Worm (Caenorhabditis elegans): ENCODE measurements around the gene sbt-1.

sbt-1 gene

DNA sequence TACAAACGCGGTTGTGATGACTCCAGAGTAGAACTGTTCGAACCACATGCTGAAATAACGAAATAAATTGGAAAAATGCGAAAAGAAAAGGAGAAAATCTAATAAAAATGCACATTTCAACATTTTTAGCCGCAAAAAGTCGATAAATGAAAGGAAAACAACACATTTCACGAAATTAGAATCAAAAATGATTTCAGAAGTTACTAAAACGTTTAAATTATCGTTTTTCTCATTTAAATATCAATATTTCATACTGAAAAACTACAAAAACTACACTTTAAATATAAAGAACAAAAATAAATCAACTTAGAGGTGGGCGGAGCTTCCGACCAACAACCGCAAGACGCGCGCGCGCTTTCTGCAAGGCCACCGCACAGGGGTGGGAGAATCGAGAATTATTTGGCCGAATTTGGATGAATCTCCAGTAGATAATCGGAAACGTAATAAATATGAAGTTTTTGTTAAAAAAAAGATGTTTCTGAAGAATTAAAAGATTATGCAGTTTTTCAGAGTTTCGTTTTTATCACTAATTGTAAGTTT, 23.2 kb upstream of the sbt-1 start, which contains the start of gene ndua-1 (continued):
- TF ChIP-seq T23F11.4 (GFP tag; optimal IDR thresholded peaks at IDR 0.05) (no peak), ztf-16 (tag; optimal IDR thresholded peaks at IDR 0.05) (peak; percentile 20), lin-11 (tag; optimal IDR thresholded peaks at IDR 0.05) (no peak), elt-2 (tag; optimal IDR thresholded peaks at IDR 0.05) (peak; percentile 9), Y22D7AL.16 (tag; optimal IDR thresholded peaks at IDR 0.05) (peak; percentile 31), nfya-1 (tag; optimal IDR thresholded peaks at IDR 0.05) (peak; percentile 37), C38D4.7 (GFP tag; optimal IDR thresholded peaks at IDR 0.05) (no peak), sox-2 (GFP tag; IDR thresholded peaks at IDR 0.05) (no peak), odd-2 (tag; optimal IDR thresholded peaks at IDR 0.05) (no peak), elt-4 (tag; optimal IDR thresholded peaks at IDR 0.05) (no peak), ceh-31 (tag; optimal IDR thresholded peaks at IDR 0.05) (peak; percentile 52), dmd-4 (tag; optimal IDR thresholded peaks at IDR 0.05; ENCODE audit: borderline replicate concordance) (no peak), nhr-11 (tag; optimal IDR thresholded peaks at IDR 0.05) (no peak), ahr-1 (tag; optimal IDR thresholded peaks at IDR 0.05) (no peak), unc-86 (tag; optimal IDR thresholded peaks at IDR 0.05) (no peak), dve-1 (tag; optimal IDR thresholded peaks at IDR 0.05) (no peak), rnt-1 (tag; optimal IDR thresholded peaks at IDR 0.05) (no peak), pag-3 (tag; optimal IDR thresholded peaks at IDR 0.05; ENCODE audit: borderline replicate concordance) (no peak), gmeb-2 (tag; optimal IDR thresholded peaks at IDR 0.05) (no peak), ceh-24 (tag; optimal IDR thresholded peaks at IDR 0.05) (no peak), ceh-22 (tag; optimal IDR thresholded peaks at IDR 0.05) (no peak), unc-3 (GFP tag; conservative IDR thresholded peaks at IDR 0.05) (no peak), unc-3 (tag; optimal IDR thresholded peaks at IDR 0.05) (no peak), ceh-9 (tag; optimal IDR thresholded peaks at IDR 0.05) (no peak), hlh-30 (tag; optimal IDR thresholded peaks at IDR 0.05; ENCODE audit: insufficient read depth) (no peak), ceh-30 (tag; optimal IDR thresholded peaks at IDR 0.05) (no peak), unc-55 (GFP tag; optimal IDR thresholded peaks at IDR 0.05) (no peak), fax-1 (tag; optimal IDR thresholded peaks at IDR 0.05) (no peak)

DNA sequence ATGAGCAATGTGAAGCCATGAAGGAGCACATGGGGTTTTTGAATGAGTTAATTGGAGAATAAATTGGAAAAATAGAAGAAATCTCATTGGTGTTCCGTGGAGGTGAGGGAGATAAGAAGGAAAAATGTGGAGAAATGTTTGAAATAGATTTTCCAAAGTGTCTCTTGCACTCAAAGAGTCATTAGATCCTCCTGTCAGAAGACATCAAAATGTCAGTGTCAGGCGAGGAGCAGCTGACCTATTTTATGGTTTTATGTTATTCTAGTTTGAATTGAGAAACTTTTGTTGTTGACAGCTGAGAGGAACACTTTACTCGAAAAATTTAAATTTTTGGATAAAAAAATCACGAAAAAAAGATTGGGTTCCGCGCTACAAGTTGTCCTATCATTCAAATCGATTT, 21.9 kb upstream of the sbt-1 start, which contains the start of gene clec-264:
TSS of gene clec-264 (minus strand) at position 122 of the 400 bp plus-strand sequence.
- TF ChIP-seq ceh-30 (tag; optimal IDR thresholded peaks at IDR 0.05) (no peak), odd-2 (tag; optimal IDR thresholded peaks at IDR 0.05) (no peak), unc-55 (GFP tag; optimal IDR thresholded peaks at IDR 0.05) (peak; percentile 77), elt-2 (tag; optimal IDR thresholded peaks at IDR 0.05) (no peak), ceh-48 (tag; optimal IDR thresholded peaks at IDR 0.05) (no peak)

ce11 chrV:20847743-20848229, 19.1 kb upstream of the sbt-1 start:
- TF ChIP-seq hlh-15 (tag; optimal IDR thresholded peaks at IDR 0.05) (no peak), ama-1 (optimal IDR thresholded peaks at IDR 0.05) (peak; percentile 27)

DNA sequence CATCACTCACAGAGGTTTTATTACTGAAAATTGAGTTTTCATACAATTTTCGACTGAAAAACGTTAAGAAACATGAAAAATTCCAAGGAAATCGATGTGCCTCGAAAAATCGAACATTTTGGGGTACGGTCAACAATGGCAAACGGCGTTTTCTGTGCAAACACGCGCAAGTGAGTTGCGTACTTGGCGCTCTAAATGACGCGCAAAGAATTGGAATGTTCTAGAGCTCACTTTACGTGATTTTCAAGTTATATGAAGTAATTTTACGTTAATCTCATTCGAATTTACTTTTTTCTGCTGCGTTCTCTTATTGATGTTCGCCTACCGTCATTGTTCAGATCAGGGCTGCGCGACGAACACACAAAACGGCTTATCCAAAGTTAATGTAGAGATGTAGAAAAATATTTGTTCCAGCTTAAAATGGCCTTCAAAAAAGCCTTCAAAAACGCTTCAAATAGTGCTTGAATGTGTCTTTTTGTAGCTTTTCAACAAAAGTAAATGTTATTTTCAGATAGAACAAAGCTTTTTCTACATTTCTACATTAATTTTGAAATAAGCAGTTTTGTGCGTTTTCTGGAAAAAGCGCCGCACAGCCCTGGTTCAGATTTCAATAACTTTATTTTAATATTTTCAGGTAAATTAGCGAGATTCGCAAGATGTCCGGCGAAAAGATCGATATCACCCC, 17.0 kb upstream of the sbt-1 start, which contains the start of the genes F31D4.2 and fkb-6:
TSS of gene F31D4.2 (minus strand) at position 23 of the 685 bp plus-strand sequence.
TSS of gene fkb-6 (plus strand) at position 635 of the 685 bp plus-strand sequence.
- TF ChIP-seq hlh-30 (tag; optimal IDR thresholded peaks at IDR 0.05; ENCODE audit: insufficient read depth) (peak; percentile 22), pat-9 (tag; optimal IDR thresholded peaks at IDR 0.05) (no peak), ceh-34 (tag; optimal IDR thresholded peaks at IDR 0.05) (peak; percentile 27), pha-2 (tag; optimal IDR thresholded peaks at IDR 0.05) (peak; percentile 4), unc-55 (GFP tag; optimal IDR thresholded peaks at IDR 0.05) (peak; percentile 63), ceh-31 (tag; optimal IDR thresholded peaks at IDR 0.05) (peak; percentile 9), elt-2 (tag; optimal IDR thresholded peaks at IDR 0.05) (no peak), sox-2 (GFP tag; IDR thresholded peaks at IDR 0.05) (peak; percentile 1; the same call in 1 of the 2 replicates), dve-1 (tag; optimal IDR thresholded peaks at IDR 0.05) (peak; percentile 42), ceh-24 (tag; optimal IDR thresholded peaks at IDR 0.05) (no peak), pax-1 (tag; optimal IDR thresholded peaks at IDR 0.05) (peak; percentile 8), K02D7.2 (tag; optimal IDR thresholded peaks at IDR 0.05) (no peak), ceh-48 (tag; optimal IDR thresholded peaks at IDR 0.05) (peak; percentile 89), ceh-14 (tag; optimal IDR thresholded peaks at IDR 0.05) (no peak), nfya-1 (tag; optimal IDR thresholded peaks at IDR 0.05) (peak; percentile 81), unc-86 (tag; optimal IDR thresholded peaks at IDR 0.05) (peak; percentile 3), tbx-2 (tag; optimal IDR thresholded peaks at IDR 0.05) (peak; percentile 53), unc-42 (tag; optimal IDR thresholded peaks at IDR 0.05) (peak; percentile 37)

Measured in whole organism, late embryonic.